Worm (Caenorhabditis elegans) whole organism, L1 larva: ENCODE measurements around the gene F45G2.8.

ENCODE experiments used
- F16B12.6 ChIP-seq: fragments of 150-350 bp; optimal IDR thresholded peaks from 2 replicates; lab custom pipeline; 2014; ENCODE audit warnings: missing biosample characterization, missing genetic modification characterization
- Y116A8C.19 ChIP-seq: sonication (generic microtip); optimal IDR thresholded peaks from 2 replicates; lab custom pipeline; 2016; ENCODE audit warnings: missing compliant biosample characterization, missing genetic modification characterization, borderline replicate concordance
- alr-1 ChIP-seq: fragments of 200-800 bp; sonication (Bioruptor generic); optimal IDR thresholded peaks from 2 replicates; lab custom pipeline; 2018; ENCODE audit warnings: borderline replicate concordance, mild to moderate bottlenecking, missing genetic modification characterization, missing compliant biosample characterization
- ces-1 ChIP-seq: fragments of 150-350 bp; optimal IDR thresholded peaks from 2 replicates; lab custom pipeline; 2014; ENCODE audit warnings: missing biosample characterization, missing genetic modification reagents, missing genetic modification characterization
- efl-1 ChIP-seq, 4 experiments: fragments of 150-350 bp; optimal IDR thresholded peaks in 3 of 4; peaks in 1 of 4; 1 replicate in 1 of 4; 2 replicates in 3 of 4; lab custom pipeline; 2014; ENCODE audit warnings: missing biosample characterization in 2 of 4, missing genetic modification characterization in 2 of 4, missing genetic modification reagents in 2 of 4
- fos-1 ChIP-seq: fragments of 150-350 bp; optimal IDR thresholded peaks from 2 replicates; lab custom pipeline; 2014; ENCODE audit warnings: missing biosample characterization, missing genetic modification characterization
- irx-1 ChIP-seq: sonication (generic microtip); optimal IDR thresholded peaks from 2 replicates; lab custom pipeline; 2016; ENCODE audit warnings: missing genetic modification characterization, missing compliant biosample characterization
- lsy-2 ChIP-seq, 2 experiments: fragments of 150-350 bp; optimal IDR thresholded peaks; 2 replicates each; lab custom pipeline; 2014; ENCODE audit warnings: missing biosample characterization in 2 of 2, missing genetic modification characterization in 2 of 2
- nhr-28 ChIP-seq: fragments of 150-350 bp; optimal IDR thresholded peaks from 2 replicates; lab custom pipeline; 2014; ENCODE audit warnings: missing biosample characterization, missing genetic modification characterization
- pag-3 ChIP-seq: sonication (generic microtip); optimal IDR thresholded peaks from 2 replicates; lab custom pipeline; 2017; ENCODE audit warnings: missing genetic modification characterization, mild to moderate bottlenecking, missing compliant biosample characterization, antibody characterized with exemption, borderline replicate concordance; ENCODE audit not compliant: insufficient read depth
- pqm-1 ChIP-seq: sonication (generic microtip); optimal IDR thresholded peaks from 3 replicates; lab custom pipeline; 2017; ENCODE audit warnings: missing biosample characterization, missing genetic modification characterization
- swsn-7 ChIP-seq: sonication (generic microtip); optimal IDR thresholded peaks from 2 replicates; lab custom pipeline; 2016; ENCODE audit warnings: missing genetic modification characterization, missing compliant biosample characterization
- unc-130 ChIP-seq: fragments of 150-350 bp; optimal IDR thresholded peaks from 2 replicates; lab custom pipeline; 2017; ENCODE audit warnings: missing biosample characterization, missing genetic modification characterization, inconsistent platforms

DNA sequence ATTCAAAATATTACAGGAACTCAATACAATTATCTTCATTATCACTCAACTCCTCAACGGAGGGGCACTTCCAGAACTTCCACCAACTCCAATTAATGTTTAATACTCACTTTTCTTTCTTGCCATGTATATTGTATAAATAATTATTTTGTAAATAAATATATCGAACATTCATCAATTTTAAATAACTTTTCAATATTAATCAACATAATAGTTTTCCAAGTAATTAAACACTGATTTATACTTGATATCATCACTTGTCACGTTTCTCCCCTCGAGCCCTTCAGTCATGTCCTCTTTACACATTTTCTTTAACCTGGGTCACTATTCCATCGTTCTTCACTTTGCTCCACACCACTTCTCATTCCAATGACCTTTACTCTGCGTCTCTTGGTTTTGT, 32.5 kb downstream of the F45G2.8 start, which contains the start of gene mig-18:
- TF ChIP-seq pqm-1 (no peak), fos-1 (tag; lab: Kevin White, UChicago) (no peak), nhr-28 (tag; lab: Kevin White, UChicago) (no peak), irx-1 (no peak), alr-1 (tag; lab: Kevin White, UChicago) (no peak), lsy-2 (tag; optimal IDR thresholded peaks at IDR 0.05; lab: Kevin White, UChicago) (no peak), pag-3 (tag; lab: Kevin White, UChicago) (no peak), efl-1 (optimal IDR thresholded peaks at IDR 0.05; lab: Kevin White, UChicago) (no peak), efl-1 (GFP tag; optimal IDR thresholded peaks at IDR 0.05 in 1 of 2; lab: Kevin White, UChicago) (no peak), F16B12.6 (tag; lab: Kevin White, UChicago) (no peak), ces-1 (no peak), swsn-7 (tag; lab: Kevin White, UChicago) (no peak), Y116A8C.19 (tag; lab: Kevin White, UChicago) (no peak), unc-130 (no peak)
